Fruit fly (Drosophila melanogaster): ENCODE results near the gene CG11294.

dm6 chrX:8662247-8662646 lies 31.2 kb downstream of the CG11294 start:
- no peak for TF ChIP-seq ovo (GFP tag; optimal IDR thresholded peaks at IDR 0.05)
- no peak for TF ChIP-seq CG1620 (GFP tag; optimal IDR thresholded peaks at IDR 0.05)
- no peak for TF ChIP-seq Clk (GFP tag; optimal IDR thresholded peaks at IDR 0.05)
- no peak for TF ChIP-seq CG11617 (GFP tag; optimal IDR thresholded peaks at IDR 0.05)
- no peak for TF ChIP-seq cnc (optimal IDR thresholded peaks at IDR 0.05)
- TF ChIP-seq CG7045 (GFP tag; optimal IDR thresholded peaks at IDR 0.05): no peak
- no peak for TF ChIP-seq bab1 (GFP tag; optimal IDR thresholded peaks at IDR 0.05)
- no peak for TF ChIP-seq CG14711 (tag; optimal IDR thresholded peaks at IDR 0.05)

All from whole organism, adult.